Worm (Caenorhabditis elegans) whole organism, late embryonic: ENCODE results near the gene C13B4.1.
A peak's percentile ranks its signal among the peaks of the same experiment; 100 is the strongest.

Experiments
- C38D4.7 ChIP-seq: fragments of 200-800 bp; sonication (Bioruptor generic); optimal IDR thresholded peaks from 2 replicates; lab custom pipeline; 2018; ENCODE audit warnings: mild to moderate bottlenecking, missing genetic modification characterization, moderate library complexity, missing compliant biosample characterization
- F13H6.1 ChIP-seq: sonication (generic microtip); optimal IDR thresholded peaks from 2 replicates; lab custom pipeline; 2016; ENCODE audit warnings: missing genetic modification characterization, missing compliant biosample characterization
- K09A11.1 ChIP-seq: sonication (generic microtip); optimal IDR thresholded peaks from 2 replicates; lab custom pipeline; 2017; ENCODE audit warnings: antibody characterized with exemption, mild to moderate bottlenecking, missing genetic modification characterization, missing compliant biosample characterization; ENCODE audit not compliant: insufficient read depth
- ahr-1 ChIP-seq: sonication (generic microtip); optimal IDR thresholded peaks from 2 replicates; lab custom pipeline; 2016; ENCODE audit warnings: missing genetic modification characterization, missing compliant biosample characterization
- ama-1 ChIP-seq: fragments of 150-350 bp; optimal IDR thresholded peaks from 2 replicates; lab custom pipeline; 2014
- ceh-14 ChIP-seq: sonication (generic microtip); optimal IDR thresholded peaks from 2 replicates; lab custom pipeline; 2016; ENCODE audit warnings: missing genotype, missing genetic modification characterization, missing compliant biosample characterization
- ceh-19 ChIP-seq: fragments of 200-800 bp; sonication (Bioruptor generic); optimal IDR thresholded peaks from 2 replicates; lab custom pipeline; 2018; ENCODE audit warnings: mild to moderate bottlenecking, missing genetic modification characterization, missing compliant biosample characterization
- ceh-24 ChIP-seq: sonication (generic microtip); optimal IDR thresholded peaks from 2 replicates; lab custom pipeline; 2016; ENCODE audit warnings: mild to moderate bottlenecking, missing genetic modification characterization, missing compliant biosample characterization
- ceh-30 ChIP-seq: fragments of 150-350 bp; optimal IDR thresholded peaks from 2 replicates; lab custom pipeline; 2014; ENCODE audit warnings: missing biosample characterization, missing genetic modification characterization
- ceh-34 ChIP-seq: sonication (generic microtip); optimal IDR thresholded peaks from 2 replicates; lab custom pipeline; 2016; ENCODE audit warnings: mild to moderate bottlenecking, missing genetic modification characterization, missing compliant biosample characterization
- ceh-45 ChIP-seq: fragments of 200-800 bp; sonication (Bioruptor generic); IDR thresholded peaks from 2 replicates; pipeline ENCODE4 v1.3.6; 2022; ENCODE audit warnings: missing genetic modification reagents, missing genetic modification characterization, missing compliant biosample characterization
- ceh-48 ChIP-seq: sonication (generic microtip); optimal IDR thresholded peaks from 2 replicates; lab custom pipeline; 2016; ENCODE audit warnings: missing genetic modification characterization, inconsistent platforms, missing compliant biosample characterization
- ceh-9 ChIP-seq: sonication (generic microtip); optimal IDR thresholded peaks from 2 replicates; lab custom pipeline; 2016; ENCODE audit warnings: mild to moderate bottlenecking, missing genetic modification characterization, inconsistent platforms, missing compliant biosample characterization
- che-1 ChIP-seq: sonication (generic microtip); optimal IDR thresholded peaks from 2 replicates; lab custom pipeline; 2016; ENCODE audit warnings: mild to moderate bottlenecking, missing genetic modification characterization, missing compliant biosample characterization
- elt-2 ChIP-seq: sonication (generic microtip); optimal IDR thresholded peaks from 2 replicates; lab custom pipeline; 2016; ENCODE audit warnings: missing genetic modification reagents, missing genetic modification characterization, missing compliant biosample characterization
- elt-4 ChIP-seq: sonication (generic microtip); optimal IDR thresholded peaks from 2 replicates; lab custom pipeline; 2016; ENCODE audit warnings: missing genetic modification characterization, missing compliant biosample characterization
- eyg-1 ChIP-seq: sonication (generic microtip); optimal IDR thresholded peaks from 2 replicates; lab custom pipeline; 2016; ENCODE audit warnings: missing genotype, missing genetic modification characterization, missing compliant biosample characterization
- fax-1 ChIP-seq: sonication (generic microtip); optimal IDR thresholded peaks from 2 replicates; lab custom pipeline; 2016; ENCODE audit warnings: missing genotype, missing genetic modification characterization, missing compliant biosample characterization
- fkh-6 ChIP-seq: sonication (generic microtip); optimal IDR thresholded peaks from 2 replicates; lab custom pipeline; 2016; ENCODE audit warnings: missing genetic modification characterization, missing compliant biosample characterization
- hlh-13 ChIP-seq: fragments of 200-800 bp; sonication (Bioruptor generic); optimal IDR thresholded peaks from 2 replicates; lab custom pipeline; 2018; ENCODE audit warnings: mild to moderate bottlenecking, missing genetic modification characterization, missing compliant biosample characterization
- hlh-15 ChIP-seq: sonication (generic microtip); optimal IDR thresholded peaks from 2 replicates; lab custom pipeline; 2016; ENCODE audit warnings: missing genetic modification characterization, missing compliant biosample characterization
- hlh-30 ChIP-seq: sonication (generic microtip); optimal IDR thresholded peaks from 2 replicates; lab custom pipeline; 2017; ENCODE audit warnings: antibody characterized with exemption, missing genetic modification characterization, missing compliant biosample characterization; ENCODE audit not compliant: insufficient read depth
- hlh-6 ChIP-seq: sonication (generic microtip); optimal IDR thresholded peaks from 2 replicates; lab custom pipeline; 2016; ENCODE audit warnings: missing genotype, missing genetic modification characterization, missing compliant biosample characterization
- lim-6 ChIP-seq: sonication (generic microtip); optimal IDR thresholded peaks from 2 replicates; lab custom pipeline; 2016; ENCODE audit warnings: missing genetic modification characterization, missing compliant biosample characterization
- madf-2 ChIP-seq: sonication (generic microtip); optimal IDR thresholded peaks from 2 replicates; lab custom pipeline; 2017; ENCODE audit warnings: missing genetic modification characterization, missing compliant biosample characterization
- nfya-1 ChIP-seq: sonication (generic microtip); optimal IDR thresholded peaks from 2 replicates; lab custom pipeline; 2017; ENCODE audit warnings: missing genetic modification characterization, mild to moderate bottlenecking, missing compliant biosample characterization, antibody characterized with exemption, moderate library complexity
- nhr-11 ChIP-seq: fragments of 150-350 bp; optimal IDR thresholded peaks from 2 replicates; lab custom pipeline; 2014; ENCODE audit warnings: missing biosample characterization, missing genetic modification characterization
- nhr-232 ChIP-seq: sonication (generic microtip); optimal IDR thresholded peaks from 2 replicates; lab custom pipeline; 2016; ENCODE audit warnings: missing genetic modification characterization, missing compliant biosample characterization
- odd-2 ChIP-seq: sonication (generic microtip); optimal IDR thresholded peaks from 2 replicates; lab custom pipeline; 2017; ENCODE audit warnings: antibody characterized with exemption, mild to moderate bottlenecking, missing genetic modification characterization, missing compliant biosample characterization
- pag-3 ChIP-seq: sonication (generic microtip); optimal IDR thresholded peaks from 2 replicates; lab custom pipeline; 2016; ENCODE audit warnings: missing compliant biosample characterization, missing genetic modification characterization, borderline replicate concordance
- pax-1 ChIP-seq: fragments of 150-350 bp; optimal IDR thresholded peaks from 2 replicates; lab custom pipeline; 2014; ENCODE audit warnings: missing biosample characterization, missing genetic modification characterization
- pros-1 ChIP-seq: fragments of 150-350 bp; optimal IDR thresholded peaks from 2 replicates; lab custom pipeline; 2014; ENCODE audit warnings: missing biosample characterization, missing genetic modification reagents, missing genetic modification characterization
- sdc-2 ChIP-seq: sonication (generic microtip); optimal IDR thresholded peaks from 2 replicates; lab custom pipeline; 2016; ENCODE audit warnings: missing genotype, missing genetic modification characterization, missing compliant biosample characterization
- sox-2 ChIP-seq: fragments of 200-800 bp; sonication (Bioruptor generic); IDR thresholded peaks from 2 replicates; pipeline ENCODE4 v1.3.6; 2022; ENCODE audit warnings: missing genetic modification reagents, missing genetic modification characterization, missing compliant biosample characterization
- sox-4 ChIP-seq: sonication (generic microtip); optimal IDR thresholded peaks from 2 replicates; lab custom pipeline; 2017; ENCODE audit warnings: mild to moderate bottlenecking, missing genetic modification characterization, inconsistent platforms, missing compliant biosample characterization
- syd-9 ChIP-seq: sonication (generic microtip); optimal IDR thresholded peaks from 2 replicates; lab custom pipeline; 2016; ENCODE audit warnings: mild to moderate bottlenecking, missing genetic modification characterization, moderate library complexity, missing compliant biosample characterization
- tbx-2 ChIP-seq: sonication (generic microtip); optimal IDR thresholded peaks from 2 replicates; lab custom pipeline; 2016; ENCODE audit warnings: missing genetic modification characterization, missing compliant biosample characterization
- tbx-7 ChIP-seq: sonication (generic microtip); optimal IDR thresholded peaks from 2 replicates; lab custom pipeline; 2016; ENCODE audit warnings: missing genotype, missing genetic modification characterization, missing compliant biosample characterization
- unc-55 ChIP-seq: sonication (generic microtip); optimal IDR thresholded peaks from 2 replicates; lab custom pipeline; 2017; ENCODE audit warnings: missing biosample characterization, missing genetic modification reagents, missing genetic modification characterization
- unc-86 ChIP-seq: sonication (generic microtip); optimal IDR thresholded peaks from 2 replicates; lab custom pipeline; 2016; ENCODE audit warnings: missing genetic modification characterization, missing compliant biosample characterization
- ztf-16 ChIP-seq: sonication (generic microtip); optimal IDR thresholded peaks from 2 replicates; lab custom pipeline; 2017; ENCODE audit warnings: missing genetic modification characterization, missing compliant biosample characterization

C13B4.1 gene

DNA sequence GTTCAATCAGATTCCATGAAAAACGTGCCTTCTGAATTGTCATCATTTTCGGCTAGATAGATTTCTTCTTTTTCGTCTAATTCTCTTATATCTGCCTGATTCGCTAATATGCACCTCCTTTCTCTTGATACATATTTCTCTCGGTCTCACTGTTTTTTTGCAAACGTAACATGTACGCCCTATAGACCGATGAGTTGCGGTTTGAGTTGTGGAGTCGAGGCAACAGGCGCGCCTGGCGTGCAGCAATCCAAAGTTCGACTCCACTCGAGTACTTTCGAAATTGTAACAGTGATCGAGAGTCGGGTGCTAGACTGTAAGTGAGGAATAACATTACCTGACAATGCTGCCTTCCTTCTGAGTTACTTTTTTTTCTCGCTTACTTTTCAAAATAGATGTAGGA, 17.4 kb upstream of the C13B4.1 start (continued):
- TF ChIP-seq hlh-30 (tag; lab: Kevin White, UChicago) (peak; percentile 24), K09A11.1 (tag; lab: Kevin White, UChicago) (peak; percentile 89), eyg-1 (peak; percentile 83), sdc-2 (peak; percentile 81), ceh-30 (tag; lab: Kevin White, UChicago) (peak; percentile 73), madf-2 (tag; lab: Kevin White, UChicago) (peak; percentile 86), odd-2 (tag; lab: Kevin White, UChicago) (peak; percentile 58), nfya-1 (peak; percentile 77), ama-1 (no peak), ceh-14 (tag; lab: Kevin White, UChicago) (peak; percentile 70), lim-6 (tag; lab: Kevin White, UChicago) (no peak), nhr-11 (no peak), ztf-16 (peak; percentile 94), hlh-6 (tag; lab: Kevin White, UChicago) (peak; percentile 91), ceh-24 (tag; lab: Kevin White, UChicago) (peak; percentile 34), ceh-45 (GFP tag; lab: Robert Waterston, UW) (no peak), pag-3 (tag; lab: Kevin White, UChicago) (peak; percentile 4)

DNA sequence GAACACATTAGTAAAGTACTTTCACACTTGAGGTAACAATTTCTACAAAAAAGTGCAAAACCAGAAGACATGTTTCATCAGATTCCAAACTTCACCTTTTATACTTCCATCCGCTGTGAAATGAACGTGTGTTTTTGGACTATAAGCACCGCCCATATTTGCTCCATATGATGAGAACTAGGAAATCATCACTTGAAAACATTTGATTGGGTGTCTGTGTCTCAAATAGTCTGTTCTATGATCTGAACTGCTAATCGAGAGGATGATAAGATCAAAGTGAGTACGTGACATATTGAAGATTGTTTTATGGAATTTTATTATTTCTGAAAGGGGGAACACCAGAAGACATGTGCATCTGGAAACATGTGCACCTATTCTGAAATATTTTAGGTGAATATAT, 15.9 kb upstream of the C13B4.1 start:
- TF ChIP-seq sdc-2 (no peak), che-1 (tag; lab: Kevin White, UChicago) (no peak), nhr-11 (no peak), eyg-1 (no peak), ahr-1 (tag; lab: Kevin White, UChicago) (no peak), sox-2 (GFP tag; lab: Robert Waterston, UW) (no peak), madf-2 (tag; lab: Kevin White, UChicago) (no peak), ceh-9 (tag; lab: Kevin White, UChicago) (no peak), pros-1 (tag; lab: Kevin White, UChicago) (no peak), odd-2 (tag; lab: Kevin White, UChicago) (no peak), ceh-45 (GFP tag; lab: Robert Waterston, UW) (no peak), ceh-19 (no peak), tbx-7 (no peak), fax-1 (no peak), K09A11.1 (tag; lab: Kevin White, UChicago) (no peak), elt-4 (tag; lab: Kevin White, UChicago) (no peak), unc-86 (tag; lab: Kevin White, UChicago) (no peak), nhr-232 (tag; lab: Kevin White, UChicago) (no peak), unc-55 (GFP tag; lab: Kevin White, UChicago) (no peak)
- TF ChIP-seq, all 69 proteins: peak for 0

- no peak for TF ChIP-seq hlh-13 (GFP tag; lab: Kevin White, UChicago)
- TF ChIP-seq syd-9 (tag; lab: Kevin White, UChicago): no peak
- TF ChIP-seq pax-1 (tag; lab: Kevin White, UChicago): no peak
- TF ChIP-seq elt-2 (tag; lab: Kevin White, UChicago): peak; percentile 85
- TF ChIP-seq ama-1: no peak
Measured at ce11 chrII:14494464-14494863, 15.0 kb upstream of the C13B4.1 start.

DNA sequence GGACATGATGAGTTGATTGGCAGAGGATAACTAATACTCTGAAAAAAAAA, 14.8 kb upstream of the C13B4.1 start, which contains the start of gene cysl-2:
TSS of gene cysl-2 (minus strand) at position 38 of the 50 bp plus-strand sequence.
- TF ChIP-seq sox-4 (no peak), nhr-11 (no peak)
- TF ChIP-seq, all 69 proteins: peak for 0

DNA sequence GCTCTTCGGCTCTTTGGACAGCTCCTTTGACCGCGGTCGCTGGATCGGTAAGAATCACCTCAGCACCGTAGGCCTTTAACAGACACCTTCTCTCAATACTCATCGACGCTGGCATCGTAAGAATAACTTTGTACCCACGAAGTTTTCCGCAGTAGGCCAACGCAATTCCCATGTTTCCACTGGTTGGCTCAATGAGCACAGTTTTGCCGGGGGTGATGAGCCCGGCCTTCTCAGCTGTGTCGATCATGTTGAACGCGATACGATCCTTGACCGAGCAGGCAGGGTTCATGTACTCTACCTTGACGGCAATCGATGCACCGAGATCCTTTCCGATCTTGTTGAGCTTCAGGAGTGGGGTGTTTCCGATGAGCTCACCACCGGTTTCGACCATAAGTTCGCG, 14.6 kb upstream of the C13B4.1 start:
- TF ChIP-seq ceh-34 (tag; lab: Kevin White, UChicago) (no peak), ceh-19 (no peak), C38D4.7 (GFP tag; lab: Kevin White, UChicago) (no peak), che-1 (tag; lab: Kevin White, UChicago) (no peak), hlh-15 (no peak), unc-55 (GFP tag; lab: Kevin White, UChicago) (no peak), tbx-2 (no peak), pros-1 (tag; lab: Kevin White, UChicago) (no peak), F13H6.1 (tag; lab: Kevin White, UChicago) (no peak), ceh-48 (tag; lab: Kevin White, UChicago) (no peak), fkh-6 (tag; lab: Kevin White, UChicago) (no peak), pax-1 (tag; lab: Kevin White, UChicago) (no peak), lim-6 (tag; lab: Kevin White, UChicago) (no peak)
